Fruit fly (Drosophila melanogaster) whole organism, embryonic: ENCODE results near the gene CG4267.
A peak's percentile ranks its signal among the peaks of the same experiment; 100 is the strongest.

Experiments used
- ATbp ChIP-seq: fragments of 200-800 bp; sonication (Bioruptor generic); optimal IDR thresholded peaks from 2 replicates; lab custom pipeline; 2017; ENCODE audit warnings: missing biosample characterization, mild to moderate bottlenecking, missing genetic modification characterization, missing genetic modification reagents
- Abd-B ChIP-seq: fragments of 200-800 bp; sonication (Bioruptor generic); optimal IDR thresholded peaks from 2 replicates; lab custom pipeline; 2018; ENCODE audit warnings: missing biosample characterization, mild to moderate bottlenecking, missing genetic modification characterization, moderate library complexity
- Ada2b ChIP-seq: fragments of 200-800 bp; sonication (Bioruptor generic); IDR thresholded peaks from 2 replicates; pipeline ENCODE4 v1.3.6; 2022; ENCODE audit warnings: missing biosample characterization, missing genetic modification characterization
- Antp ChIP-seq: fragments of 200-800 bp; sonication (Bioruptor generic); optimal IDR thresholded peaks from 3 replicates; lab custom pipeline; 2016; ENCODE audit warnings: missing biosample characterization, missing genetic modification characterization
- CG10209 ChIP-seq: fragments of 200-800 bp; sonication (Bioruptor generic); optimal IDR thresholded peaks from 3 replicates; lab custom pipeline; 2017; ENCODE audit warnings: missing biosample characterization, mild to moderate bottlenecking, missing genetic modification characterization, missing genetic modification reagents
- CG1024 ChIP-seq: fragments of 200-800 bp; sonication (Bioruptor generic); IDR thresholded peaks from 2 replicates; pipeline ENCODE4 v1.3.6; 2022; ENCODE audit warnings: missing biosample characterization, missing genetic modification characterization
- CG10462 ChIP-seq: fragments of 200-800 bp; sonication (Bioruptor generic); optimal IDR thresholded peaks from 2 replicates; lab custom pipeline; 2016; ENCODE audit warnings: missing biosample characterization, missing genetic modification characterization
- CG14050 ChIP-seq: fragments of 200-800 bp; sonication (Bioruptor generic); IDR thresholded peaks from 3 replicates; pipeline ENCODE4 v1.3.6; 2022; ENCODE audit warnings: missing biosample characterization, missing genetic modification characterization
- CG15601 ChIP-seq: fragments of 200-800 bp; sonication (Bioruptor generic); optimal IDR thresholded peaks from 3 replicates; lab custom pipeline; 2019; ENCODE audit warnings: missing biosample characterization, mild to moderate bottlenecking, missing genetic modification characterization, moderate library complexity
- CG1603 ChIP-seq: fragments of 200-800 bp; sonication (Bioruptor generic); optimal IDR thresholded peaks from 2 replicates; lab custom pipeline; 2019; ENCODE audit warnings: missing biosample characterization, mild to moderate bottlenecking, missing genetic modification characterization, moderate library complexity
- CG16815 ChIP-seq: fragments of 200-800 bp; sonication (Bioruptor generic); optimal IDR thresholded peaks from 3 replicates; lab custom pipeline; 2017; ENCODE audit warnings: missing biosample characterization, mild to moderate bottlenecking, missing genetic modification characterization
- CG17186 ChIP-seq: fragments of 200-800 bp; sonication (Bioruptor generic); optimal IDR thresholded peaks from 3 replicates; lab custom pipeline; 2017; ENCODE audit warnings: missing biosample characterization, missing genetic modification reagents, missing genetic modification characterization
- CG17829 ChIP-seq: fragments of 200-800 bp; optimal IDR thresholded peaks from 2 replicates; lab custom pipeline; 2019; ENCODE audit warnings: missing biosample characterization, mild to moderate bottlenecking, missing genetic modification characterization, moderate library complexity
- CG2202 ChIP-seq: fragments of 200-800 bp; sonication (Bioruptor generic); optimal IDR thresholded peaks from 2 replicates; lab custom pipeline; 2018; ENCODE audit warnings: missing biosample characterization, mild to moderate bottlenecking, missing genetic modification characterization
- CG30020 ChIP-seq: fragments of 200-800 bp; optimal IDR thresholded peaks from 2 replicates; lab custom pipeline; 2019; ENCODE audit warnings: missing biosample characterization, mild to moderate bottlenecking, missing genetic modification characterization, moderate library complexity
- CG3838 ChIP-seq: fragments of 200-800 bp; sonication (Bioruptor generic); optimal IDR thresholded peaks from 3 replicates; lab custom pipeline; 2016; ENCODE audit warnings: missing biosample characterization, missing genetic modification characterization
- CG4730 ChIP-seq: fragments of 200-800 bp; sonication (Bioruptor generic); IDR thresholded peaks from 2 replicates; pipeline ENCODE4 v1.3.6; 2022; ENCODE audit warnings: missing biosample characterization, missing genetic modification characterization
- CG6175 ChIP-seq: fragments of 200-800 bp; sonication (Bioruptor generic); IDR thresholded peaks from 3 replicates; pipeline ENCODE4 v1.3.6; 2022; ENCODE audit warnings: missing biosample characterization, missing genetic modification characterization
- CG6791 ChIP-seq: fragments of 200-800 bp; sonication (Bioruptor generic); IDR thresholded peaks from 3 replicates; pipeline ENCODE4 v1.3.6; 2022; ENCODE audit warnings: missing biosample characterization, missing genetic modification characterization; ENCODE audit not compliant: partially characterized antibody
- CG7271 ChIP-seq: fragments of 200-800 bp; sonication (Bioruptor generic); optimal IDR thresholded peaks from 2 replicates; lab custom pipeline; 2018; ENCODE audit warnings: missing biosample characterization, mild to moderate bottlenecking, missing genetic modification characterization, moderate library complexity
- CG7357 ChIP-seq: fragments of 200-800 bp; sonication (Bioruptor generic); IDR thresholded peaks from 3 replicates; pipeline ENCODE4 v1.3.6; 2022; ENCODE audit warnings: missing biosample characterization, missing genetic modification characterization
- CG8089 ChIP-seq: fragments of 200-800 bp; sonication (Bioruptor generic); optimal IDR thresholded peaks from 3 replicates; lab custom pipeline; 2016; ENCODE audit warnings: missing biosample characterization, missing genetic modification characterization
- CG8388 ChIP-seq: fragments of 200-800 bp; sonication (Bioruptor generic); optimal IDR thresholded peaks from 2 replicates; lab custom pipeline; 2019; ENCODE audit warnings: missing biosample characterization, mild to moderate bottlenecking, missing genetic modification characterization, moderate library complexity
- Camta ChIP-seq: fragments of 200-800 bp; sonication (Bioruptor generic); optimal IDR thresholded peaks from 2 replicates; lab custom pipeline; 2016; ENCODE audit warnings: missing biosample characterization, missing genetic modification characterization
- HHEX ChIP-seq: fragments of 200-800 bp; sonication (Bioruptor generic); optimal IDR thresholded peaks from 3 replicates; lab custom pipeline; 2017; ENCODE audit warnings: missing biosample characterization, mild to moderate bottlenecking, missing genetic modification characterization, missing genetic modification reagents
- Hand ChIP-seq: fragments of 200-800 bp; sonication (Bioruptor generic); optimal IDR thresholded peaks from 2 replicates; lab custom pipeline; 2017; ENCODE audit warnings: mild to moderate bottlenecking, missing biosample characterization, missing genetic modification reagents, missing genetic modification characterization
- HmgD ChIP-seq: fragments of 200-800 bp; sonication (Bioruptor generic); optimal IDR thresholded peaks from 3 replicates; lab custom pipeline; 2016; ENCODE audit warnings: missing biosample characterization, missing genetic modification characterization
- Oaz ChIP-seq: fragments of 200-800 bp; sonication (Bioruptor generic); IDR thresholded peaks from 2 replicates; pipeline ENCODE4 v1.3.6; 2022; ENCODE audit warnings: missing biosample characterization, missing genetic modification characterization
- Oli ChIP-seq: fragments of 200-800 bp; sonication (Bioruptor generic); optimal IDR thresholded peaks from 2 replicates; lab custom pipeline; 2018; ENCODE audit warnings: missing biosample characterization, mild to moderate bottlenecking, missing genetic modification characterization, moderate library complexity
- PHDP ChIP-seq: fragments of 200-800 bp; sonication (Bioruptor generic); optimal IDR thresholded peaks from 3 replicates; lab custom pipeline; 2018; ENCODE audit warnings: missing biosample characterization, mild to moderate bottlenecking, missing genetic modification characterization, moderate library complexity
- Six4 ChIP-seq: fragments of 200-800 bp; sonication (Bioruptor generic); optimal IDR thresholded peaks from 2 replicates; lab custom pipeline; 2016; ENCODE audit warnings: missing biosample characterization, missing genetic modification characterization
- Sox102F ChIP-seq: fragments of 200-800 bp; sonication (Bioruptor generic); optimal IDR thresholded peaks from 2 replicates; lab custom pipeline; 2018; ENCODE audit warnings: missing biosample characterization, mild to moderate bottlenecking, missing genetic modification characterization, moderate library complexity
- Xrp1 ChIP-seq: fragments of 200-800 bp; sonication (Bioruptor generic); IDR thresholded peaks from 2 replicates; pipeline ENCODE4 v1.3.6; 2022; ENCODE audit warnings: missing biosample characterization, missing genetic modification characterization
- YL-1 ChIP-seq: fragments of 200-800 bp; sonication (Bioruptor generic); optimal IDR thresholded peaks from 3 replicates; lab custom pipeline; 2017; ENCODE audit warnings: missing biosample characterization, mild to moderate bottlenecking, missing genetic modification characterization
- ara ChIP-seq: fragments of 200-800 bp; sonication (Bioruptor generic); IDR thresholded peaks from 2 replicates; pipeline ENCODE4 v1.3.6; 2022; ENCODE audit warnings: missing biosample characterization, missing genetic modification characterization
- dan ChIP-seq: fragments of 200-800 bp; sonication (Bioruptor generic); IDR thresholded peaks from 2 replicates; pipeline ENCODE4 v1.3.6; 2022; ENCODE audit warnings: missing biosample characterization, missing genetic modification characterization
- dimm ChIP-seq: fragments of 200-800 bp; sonication (Bioruptor generic); IDR thresholded peaks from 2 replicates; pipeline ENCODE4 v1.3.6; 2022; ENCODE audit warnings: missing biosample characterization, missing genetic modification characterization
- dysf ChIP-seq: fragments of 200-800 bp; sonication (Bioruptor generic); IDR thresholded peaks from 3 replicates; pipeline ENCODE4 v1.3.6; 2022; ENCODE audit warnings: missing biosample characterization, missing genetic modification characterization
- fd3F ChIP-seq: fragments of 200-800 bp; sonication (Bioruptor generic); optimal IDR thresholded peaks from 2 replicates; lab custom pipeline; 2018; ENCODE audit warnings: missing biosample characterization, mild to moderate bottlenecking, missing genetic modification characterization, moderate library complexity
- fd96Cb ChIP-seq: fragments of 200-800 bp; sonication (Bioruptor generic); optimal IDR thresholded peaks from 2 replicates; lab custom pipeline; 2018; ENCODE audit warnings: missing biosample characterization, mild to moderate bottlenecking, missing genetic modification characterization, moderate library complexity
- lbe ChIP-seq: fragments of 200-800 bp; sonication (Bioruptor generic); optimal IDR thresholded peaks from 2 replicates; lab custom pipeline; 2016; ENCODE audit warnings: missing biosample characterization, mild to moderate bottlenecking, missing genetic modification characterization
- mirr ChIP-seq: fragments of 200-800 bp; sonication (Bioruptor generic); optimal IDR thresholded peaks from 3 replicates; lab custom pipeline; 2018; ENCODE audit warnings: missing biosample characterization, mild to moderate bottlenecking, missing genetic modification characterization
- pros ChIP-seq: fragments of 200-800 bp; sonication (Bioruptor generic); optimal IDR thresholded peaks from 3 replicates; lab custom pipeline; 2019; ENCODE audit warnings: missing biosample characterization, mild to moderate bottlenecking, missing genetic modification characterization, moderate library complexity
- sens ChIP-seq: fragments of 200-800 bp; sonication (Bioruptor generic); peaks from one replicate; lab custom pipeline; 2016; ENCODE audit warnings: missing biosample characterization, missing genetic modification characterization
- seq ChIP-seq: fragments of 200-800 bp; sonication (Bioruptor generic); IDR thresholded peaks from 2 replicates; pipeline ENCODE4 v1.3.6; 2022; ENCODE audit warnings: missing biosample characterization, missing genetic modification characterization
- sisA ChIP-seq: fragments of 200-800 bp; sonication (Bioruptor generic); IDR thresholded peaks from 2 replicates; pipeline ENCODE4 v1.3.6; 2022; ENCODE audit warnings: missing biosample characterization, missing genetic modification characterization
- twi ChIP-seq: fragments of 200-800 bp; optimal IDR thresholded peaks from 2 replicates; lab custom pipeline; 2019; ENCODE audit warnings: missing biosample characterization, mild to moderate bottlenecking, missing genetic modification characterization, moderate library complexity
- vfl ChIP-seq: fragments of 200-800 bp; sonication (Bioruptor generic); optimal IDR thresholded peaks from 2 replicates; lab custom pipeline; 2016; ENCODE audit warnings: missing biosample characterization, missing genetic modification characterization
- vnd ChIP-seq: fragments of 200-800 bp; sonication (Bioruptor generic); IDR thresholded peaks from 3 replicates; pipeline ENCODE4 v1.3.6; 2022; ENCODE audit warnings: missing biosample characterization, missing genetic modification characterization; ENCODE audit not compliant: partially characterized antibody
- wor ChIP-seq: fragments of 200-800 bp; sonication (Bioruptor generic); IDR thresholded peaks from 2 replicates; pipeline ENCODE4 v1.3.6; 2022; ENCODE audit warnings: missing biosample characterization, missing genetic modification characterization

The CG4267 gene

DNA sequence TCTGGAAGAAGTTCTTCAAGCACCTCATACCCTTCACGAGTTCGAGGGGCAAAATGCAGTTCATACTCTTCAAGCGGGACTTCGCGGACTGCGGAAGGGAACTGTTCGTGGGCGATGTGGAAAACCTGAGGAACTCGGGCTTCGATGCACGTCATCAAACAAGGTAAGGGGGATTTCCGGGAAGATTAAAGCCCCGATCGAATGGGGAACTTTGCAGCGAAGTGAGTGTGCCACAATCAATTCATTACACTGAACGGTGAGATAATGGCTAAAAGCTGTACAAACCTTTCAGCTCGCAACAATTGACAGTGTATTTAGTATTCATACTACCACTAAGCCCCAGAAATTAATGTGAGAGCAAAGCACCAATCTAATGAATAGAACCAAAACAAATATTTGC lies 605 bp downstream of the CG4267 start:
- TF ChIP-seq Oli (tag; lab: Kevin White, UChicago) = no peak
- TF ChIP-seq Antp (GFP tag; lab: Kevin White, UChicago) = no peak
- TF ChIP-seq Ada2b (GFP tag; lab: Robert Waterston, UW) = no peak
- no peak for TF ChIP-seq CG6175 (GFP tag; lab: Robert Waterston, UW)

- TF ChIP-seq Oaz (GFP tag; lab: Robert Waterston, UW) (no peak), dan (no peak), Sox102F (peak; percentile 26), vnd (GFP tag; lab: Robert Waterston, UW) (no peak), CG30020 (tag; lab: Kevin White, UChicago) (no peak), Hand (no peak), twi (tag; lab: Kevin White, UChicago) (no peak), lbe (no peak), CG14050 (GFP tag; lab: Robert Waterston, UW) (no peak), Six4 (GFP tag; lab: Kevin White, UChicago) (no peak), dimm (GFP tag; lab: Robert Waterston, UW) (no peak), YL-1 (no peak), dysf (GFP tag; lab: Robert Waterston, UW) (0 out of 3 replicates have a peak, but pooled peaks have one; percentile 31), fd3F (GFP tag; lab: Kevin White, UChicago) (no peak), CG1024 (GFP tag; lab: Robert Waterston, UW) (no peak), ara (GFP tag; lab: Robert Waterston, UW) (0 out of 2 replicates have a peak, but pooled peaks have one; percentile 46), CG4730 (no peak), CG1603 (tag; lab: Kevin White, UChicago) (peak; percentile 16), CG8388 (GFP tag; lab: Kevin White, UChicago) (no peak), CG15601 (tag; lab: Kevin White, UChicago) (no peak), Xrp1 (no peak), CG7357 (GFP tag; lab: Robert Waterston, UW) (0 out of 3 replicates have a peak, but pooled peaks have one; percentile 30), HmgD (GFP tag; lab: Kevin White, UChicago) (no peak), CG17186 (GFP tag; lab: Kevin White, UChicago) (no peak), CG16815 (no peak), CG6791 (GFP tag; lab: Robert Waterston, UW) (no peak), PHDP (tag; lab: Kevin White, UChicago) (no peak), pros (GFP tag; lab: Kevin White, UChicago) (no peak), CG3838 (GFP tag; lab: Kevin White, UChicago) (no peak), mirr (GFP tag; lab: Kevin White, UChicago) (no peak), sisA (GFP tag; lab: Robert Waterston, UW) (no peak), sens (GFP tag; lab: Kevin White, UChicago) (peak; percentile 70), HHEX (GFP tag; lab: Kevin White, UChicago) (no peak), Abd-B (GFP tag; lab: Kevin White, UChicago) (no peak), CG10462 (GFP tag; lab: Kevin White, UChicago) (no peak), CG8089 (GFP tag; lab: Kevin White, UChicago) (no peak), fd96Cb (tag; lab: Kevin White, UChicago) (no peak), CG2202 (tag; lab: Kevin White, UChicago) (no peak), vfl (GFP tag; lab: Kevin White, UChicago) (no peak), CG10209 (no peak), Camta (GFP tag; lab: Kevin White, UChicago) (no peak), CG7271 (tag; lab: Kevin White, UChicago) (no peak), wor (no peak), seq (GFP tag; lab: Robert Waterston, UW) (0 out of 2 replicates have a peak, but pooled peaks have one; percentile 11), ATbp (GFP tag; lab: Kevin White, UChicago) (no peak), CG17829 (tag; lab: Kevin White, UChicago) (no peak)
Measured at dm6 chr2L:2249578-2249977, 7.4 kb downstream of the CG4267 start.
